Worm (Caenorhabditis elegans) whole organism, L4 larva: ENCODE data around the gene R08C7.8.

Source experiments
- D1046.2 ChIP-seq: fragments of 200-800 bp; sonication (Bioruptor generic); IDR thresholded peaks from 2 replicates; pipeline ENCODE4 v1.3.6; 2022; ENCODE audit warnings: missing genetic modification characterization, missing compliant biosample characterization
- F10B5.3 ChIP-seq: sonication (generic microtip); optimal IDR thresholded peaks from 2 replicates; lab custom pipeline; 2016; ENCODE audit warnings: mild to moderate bottlenecking, missing genetic modification characterization, missing compliant biosample characterization
- F44E2.7 ChIP-seq: fragments of 200-800 bp; sonication (Bioruptor generic); IDR thresholded peaks from 2 replicates; pipeline ENCODE4 v2.1.2; 2022; ENCODE audit warnings: missing genetic modification characterization, missing compliant biosample characterization
- R02D3.7 ChIP-seq: fragments of 150-350 bp; sonication (generic microtip); optimal IDR thresholded peaks from 3 replicates; lab custom pipeline; 2014; ENCODE audit warnings: missing biosample characterization, missing genetic modification characterization
- Y105C5A.15 ChIP-seq: fragments of 200-800 bp; sonication (Bioruptor generic); IDR thresholded peaks from 2 replicates; pipeline ENCODE4 v1.3.6; 2022; ENCODE audit warnings: missing genetic modification characterization, missing compliant biosample characterization
- Y75B8A.6 ChIP-seq: fragments of 200-800 bp; sonication (Bioruptor generic); IDR thresholded peaks from 2 replicates; pipeline ENCODE4 v1.3.6; 2022; ENCODE audit warnings: missing genetic modification reagents, missing genetic modification characterization, missing compliant biosample characterization
- ZK546.5 ChIP-seq, 2 experiments: sonication (generic microtip); optimal IDR thresholded peaks; 2 replicates each; lab custom pipeline; 2017; ENCODE audit warnings: missing biosample characterization in 2 of 2, missing genetic modification characterization in 2 of 2
- aha-1 ChIP-seq: fragments of 150-350 bp; peaks from one replicate; lab custom pipeline; 2014; ENCODE audit warnings: missing biosample characterization, missing genetic modification characterization
- aly-2 ChIP-seq: sonication (generic microtip); optimal IDR thresholded peaks from 2 replicates; lab custom pipeline; 2018; ENCODE audit warnings: missing biosample characterization, missing genetic modification characterization
- ama-1 ChIP-seq: fragments of 150-350 bp; optimal IDR thresholded peaks from 2 replicates; lab custom pipeline; 2014; ENCODE audit warnings: inconsistent platforms, mixed read lengths
- ceh-32 ChIP-seq: sonication (generic microtip); optimal IDR thresholded peaks from 2 replicates; lab custom pipeline; 2016; ENCODE audit warnings: mild to moderate bottlenecking, missing genetic modification characterization, missing compliant biosample characterization; ENCODE audit not compliant: poor library complexity
- ceh-62 ChIP-seq: sonication (generic microtip); optimal IDR thresholded peaks from 2 replicates; lab custom pipeline; 2017; ENCODE audit warnings: missing biosample characterization, missing genetic modification characterization
- ces-1 ChIP-seq: fragments of 150-350 bp; sonication (generic microtip); optimal IDR thresholded peaks from 4 replicates; lab custom pipeline; 2014; ENCODE audit warnings: missing biosample characterization, missing genetic modification reagents, missing genetic modification characterization
- cey-2 ChIP-seq: sonication (generic microtip); optimal IDR thresholded peaks from 3 replicates; lab custom pipeline; 2017; ENCODE audit warnings: missing genetic modification characterization, mild to moderate bottlenecking, missing compliant biosample characterization, antibody characterized with exemption, borderline replicate concordance; ENCODE audit not compliant: insufficient read depth
- daf-16 ChIP-seq, 3 experiments: sonication (generic microtip); optimal IDR thresholded peaks; 2 replicates each; lab custom pipeline; 2016 to 2017; ENCODE audit warnings: missing genetic modification characterization in 3 of 3, missing genetic modification reagents in 3 of 3, mild to moderate bottlenecking in 2 of 3, missing compliant biosample characterization in 2 of 3, missing biosample characterization in 1 of 3, moderate library complexity in 1 of 3
- daf-8 ChIP-seq: fragments of 200-800 bp; sonication (Bioruptor generic); IDR thresholded peaks from 2 replicates; pipeline ENCODE4 v1.3.6; 2022; ENCODE audit warnings: missing genetic modification characterization, missing compliant biosample characterization
- dmd-6 ChIP-seq: fragments of 200-800 bp; sonication (Bioruptor generic); IDR thresholded peaks from 2 replicates; pipeline ENCODE4 v1.3.6; 2022; ENCODE audit warnings: missing genetic modification reagents, missing genetic modification characterization, missing compliant biosample characterization
- dmd-8 ChIP-seq: fragments of 200-800 bp; sonication (Bioruptor generic); IDR thresholded peaks from 2 replicates; pipeline ENCODE4 v1.3.6; 2022; ENCODE audit warnings: missing genetic modification characterization, missing compliant biosample characterization
- dpl-1 ChIP-seq: fragments of 150-350 bp; optimal IDR thresholded peaks from 2 replicates; lab custom pipeline; 2014; ENCODE audit warnings: missing biosample characterization, missing genetic modification reagents, missing genetic modification characterization
- dve-1 ChIP-seq: sonication (generic microtip); optimal IDR thresholded peaks from 2 replicates; lab custom pipeline; 2017; ENCODE audit warnings: antibody characterized with exemption, mild to moderate bottlenecking, missing genetic modification characterization, missing compliant biosample characterization; ENCODE audit not compliant: insufficient read depth
- fos-1 ChIP-seq: fragments of 150-350 bp; optimal IDR thresholded peaks from 2 replicates; lab custom pipeline; 2014; ENCODE audit warnings: missing biosample characterization, missing genetic modification characterization
- hif-1 ChIP-seq, 2 experiments: sonication (generic microtip); optimal IDR thresholded peaks; 2 replicates each; lab custom pipeline; 2016 to 2017; ENCODE audit warnings: missing compliant biosample characterization in 2 of 2, missing genetic modification characterization in 2 of 2, missing genetic modification reagents in 2 of 2, missing genotype in 2 of 2, mild to moderate bottlenecking in 1 of 2
- hlh-11 ChIP-seq: fragments of 200-800 bp; sonication (Bioruptor generic); optimal IDR thresholded peaks from 2 replicates; lab custom pipeline; 2018; ENCODE audit warnings: mild to moderate bottlenecking, missing genetic modification characterization, missing compliant biosample characterization
- lin-1 ChIP-seq: fragments of 200-800 bp; sonication (Bioruptor generic); IDR thresholded peaks from 2 replicates; pipeline ENCODE4 v1.3.6; 2022; ENCODE audit warnings: missing genetic modification reagents, missing genetic modification characterization, missing compliant biosample characterization
- lin-13 ChIP-seq: fragments of 150-350 bp; optimal IDR thresholded peaks from 2 replicates; lab custom pipeline; 2014; ENCODE audit warnings: missing biosample characterization, missing genetic modification reagents, missing genetic modification characterization
- lin-15B ChIP-seq: fragments of 150-350 bp; sonication (generic microtip); optimal IDR thresholded peaks from 3 replicates; lab custom pipeline; 2014; ENCODE audit warnings: missing biosample characterization, missing genetic modification characterization
- lin-29 ChIP-seq: fragments of 200-800 bp; sonication (Bioruptor generic); IDR thresholded peaks from 2 replicates; pipeline ENCODE4 v1.3.6; 2022; ENCODE audit warnings: missing genetic modification reagents, missing genetic modification characterization, missing compliant biosample characterization
- mdl-1 ChIP-seq, 2 experiments: fragments of 150-350 bp in 1 of 2; sonication (generic microtip) in 1 of 2; optimal IDR thresholded peaks; 2 replicates each; lab custom pipeline; 2014 to 2017; ENCODE audit warnings: missing biosample characterization in 2 of 2, missing genetic modification characterization in 2 of 2
- mxl-2 ChIP-seq: fragments of 200-800 bp; sonication (Bioruptor generic); conservative IDR thresholded peaks from 2 replicates; pipeline ENCODE4 v1.3.6; 2022; ENCODE audit warnings: missing genetic modification reagents, missing genetic modification characterization, missing compliant biosample characterization
- mxl-3 ChIP-seq: fragments of 200-800 bp; sonication (Bioruptor generic); optimal IDR thresholded peaks from 2 replicates; lab custom pipeline; 2018; ENCODE audit warnings: mild to moderate bottlenecking, missing genetic modification characterization, missing compliant biosample characterization
- nhr-10 ChIP-seq: fragments of 150-350 bp; optimal IDR thresholded peaks from 2 replicates; lab custom pipeline; 2014; ENCODE audit warnings: missing biosample characterization, missing genetic modification characterization
- nhr-41 ChIP-seq: fragments of 200-800 bp; sonication (Bioruptor generic); IDR thresholded peaks from 2 replicates; pipeline ENCODE4 v1.3.6; 2022; ENCODE audit warnings: missing genetic modification reagents, missing genetic modification characterization, missing compliant biosample characterization
- nhr-42 ChIP-seq: fragments of 200-800 bp; sonication (Bioruptor generic); IDR thresholded peaks from 2 replicates; pipeline ENCODE4 v1.3.6; 2022; ENCODE audit warnings: missing genetic modification characterization, missing compliant biosample characterization
- php-3 ChIP-seq: fragments of 200-800 bp; sonication (Bioruptor generic); IDR thresholded peaks from 2 replicates; pipeline ENCODE4 v1.3.6; 2022; ENCODE audit warnings: missing genetic modification reagents, missing genetic modification characterization, missing compliant biosample characterization
- pqm-1 ChIP-seq: sonication (generic microtip); optimal IDR thresholded peaks from 2 replicates; lab custom pipeline; 2017; ENCODE audit warnings: missing biosample characterization, missing genetic modification characterization
- rbr-2 ChIP-seq: sonication (generic microtip); optimal IDR thresholded peaks from 2 replicates; lab custom pipeline; 2016; ENCODE audit warnings: missing genotype, missing genetic modification characterization, missing compliant biosample characterization
- set-16 ChIP-seq: fragments of 200-800 bp; sonication (Bioruptor generic); IDR thresholded peaks from 2 replicates; pipeline ENCODE4 v1.3.6; 2022; ENCODE audit warnings: missing genetic modification reagents, missing genetic modification characterization, missing compliant biosample characterization
- snpc-4 ChIP-seq: fragments of 150-350 bp; optimal IDR thresholded peaks from 2 replicates; lab custom pipeline; 2014; ENCODE audit warnings: missing biosample characterization, missing genetic modification characterization
- spr-1 ChIP-seq: sonication (generic microtip); optimal IDR thresholded peaks from 2 replicates; lab custom pipeline; 2016; ENCODE audit warnings: mild to moderate bottlenecking, missing genetic modification characterization, missing compliant biosample characterization
- spr-3 ChIP-seq: fragments of 200-800 bp; sonication (Bioruptor generic); optimal IDR thresholded peaks from 2 replicates; lab custom pipeline; 2018; ENCODE audit warnings: mild to moderate bottlenecking, missing genetic modification characterization, missing compliant biosample characterization
- unc-130 ChIP-seq: sonication (generic microtip); optimal IDR thresholded peaks from 2 replicates; lab custom pipeline; 2016; ENCODE audit warnings: missing genetic modification reagents, missing genetic modification characterization, missing compliant biosample characterization
- unc-62 ChIP-seq, 3 experiments: fragments of 150-350 bp in 1 of 3; sonication (generic microtip); optimal IDR thresholded peaks in 2 of 3; peaks in 1 of 3; 1 replicate in 1 of 3; 2 replicates in 2 of 3; lab custom pipeline; 2014 to 2017; ENCODE audit warnings: missing biosample characterization in 3 of 3, missing genetic modification characterization in 3 of 3, missing genetic modification reagents in 3 of 3, missing genotype in 1 of 3
- zag-1 ChIP-seq: fragments of 150-350 bp; optimal IDR thresholded peaks from 2 replicates; lab custom pipeline; 2014; ENCODE audit warnings: missing biosample characterization, missing genetic modification characterization
- zfp-3 ChIP-seq: fragments of 200-800 bp; sonication (Bioruptor generic); conservative IDR thresholded peaks from 2 replicates; pipeline ENCODE4 v1.3.6; 2022; ENCODE audit warnings: missing genetic modification reagents, missing genetic modification characterization, missing compliant biosample characterization

The R08C7.8 gene

ce11 chrIV:4411948-4412335 lies 22.4 kb downstream of the R08C7.8 start:
- TF ChIP-seq ZK546.5 (tag; optimal IDR thresholded peaks at IDR 0.05; lab: Kevin White, UChicago) (no peak), set-16 (GFP tag; lab: Robert Waterston, UW) (peak; percentile 67), hlh-11 (tag; lab: Kevin White, UChicago) (no peak)

DNA sequence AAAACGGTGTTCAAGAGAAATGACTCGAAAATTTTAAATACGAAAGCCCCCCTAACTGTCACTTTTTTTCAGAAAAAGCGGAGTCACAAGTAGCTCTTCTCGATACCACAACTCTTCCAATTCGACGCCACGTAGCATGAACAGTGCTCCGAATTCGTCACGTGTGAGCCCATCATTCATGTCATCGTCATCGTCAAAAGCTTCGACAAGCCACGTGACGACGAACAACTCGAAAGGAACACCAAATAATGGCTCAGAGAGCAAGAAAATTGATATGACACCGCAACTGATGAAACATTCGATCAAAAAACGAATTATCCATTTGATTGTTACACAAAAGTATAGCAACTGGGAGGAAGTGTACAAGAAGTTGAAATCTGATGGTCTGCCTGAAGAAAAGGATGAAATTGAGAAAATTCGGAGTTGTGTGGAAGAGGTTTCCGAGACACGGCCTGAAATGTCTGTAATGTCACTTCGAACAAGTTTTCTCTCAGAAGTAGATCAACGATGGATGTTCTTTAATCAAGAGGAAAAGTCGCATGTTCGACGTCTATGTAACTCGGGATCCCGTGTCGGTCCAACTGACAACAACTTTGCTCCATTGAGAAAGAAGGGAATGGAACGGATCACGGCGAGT lies 22.9 kb downstream of the R08C7.8 start:
- TF ChIP-seq set-16 (GFP tag; lab: Robert Waterston, UW) (no peak), F44E2.7 (GFP tag; lab: Robert Waterston, UW) (no peak), lin-13 (no peak), nhr-10 (no peak), mdl-1 (tag; optimal IDR thresholded peaks at IDR 0.05; lab: Kevin White, UChicago) (no peak), fos-1 (no peak), zfp-3 (GFP tag; lab: Robert Waterston, UW) (0 out of 2 replicates have a peak, but pooled peaks have one; percentile 15), aha-1 (tag; lab: Kevin White, UChicago) (peak; percentile 2), aly-2 (tag; lab: Kevin White, UChicago) (no peak), lin-15B (tag; lab: Kevin White, UChicago) (no peak), R02D3.7 (tag; lab: Kevin White, UChicago) (no peak), rbr-2 (tag; lab: Kevin White, UChicago) (no peak), snpc-4 (tag; lab: Kevin White, UChicago) (no peak), ceh-32 (tag; lab: Kevin White, UChicago) (no peak), hif-1 (tag; optimal IDR thresholded peaks at IDR 0.05; lab: Kevin White, UChicago) (peak in 1 of 2 experiments; percentile 5), Y75B8A.6 (GFP tag; lab: Robert Waterston, UW) (no peak), daf-16 (GFP tag; optimal IDR thresholded peaks at IDR 0.05; lab: Kevin White, UChicago) (no peak), daf-16 (tag; optimal IDR thresholded peaks at IDR 0.05; lab: Kevin White, UChicago) (no peak), F10B5.3 (tag; lab: Kevin White, UChicago) (no peak), daf-8 (GFP tag; lab: Robert Waterston, UW) (no peak), dpl-1 (GFP tag; lab: Kevin White, UChicago) (no peak), ces-1 (GFP tag; lab: Kevin White, UChicago) (no peak), php-3 (GFP tag; lab: Robert Waterston, UW) (no peak), mxl-2 (GFP tag; lab: Robert Waterston, UW) (no peak), spr-3 (no peak), dve-1 (tag; lab: Kevin White, UChicago) (no peak), unc-62 (GFP tag; optimal IDR thresholded peaks at IDR 0.05 in 1 of 2; lab: Kevin White, UChicago) (peak in 1 of 2 experiments; percentile 95), unc-62 (tag; optimal IDR thresholded peaks at IDR 0.05; lab: Kevin White, UChicago) (no peak), dmd-8 (no peak), ama-1 (peak; percentile 1)

DNA sequence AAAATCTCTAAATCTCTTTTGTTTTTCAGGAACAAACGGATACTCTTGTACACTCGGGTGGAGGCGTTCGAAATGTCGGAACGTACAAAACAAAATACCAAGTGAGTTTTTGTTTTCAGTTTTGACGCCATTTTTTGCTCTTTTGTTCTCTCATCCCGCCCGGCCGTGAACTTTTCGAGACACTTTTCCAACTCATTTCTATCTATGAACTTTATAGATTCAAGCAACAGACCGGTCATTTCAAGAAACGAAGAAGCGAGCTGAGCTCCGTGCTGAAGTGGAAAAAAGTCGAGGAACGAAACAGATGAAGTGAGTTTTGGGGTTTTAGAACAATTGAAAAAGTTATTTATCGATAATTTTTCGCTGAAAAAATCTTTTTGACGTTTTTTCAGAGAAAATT lies 23.8 kb downstream of the R08C7.8 start:
- TF ChIP-seq aha-1 (tag; lab: Kevin White, UChicago) (peak; percentile 49), lin-1 (no peak), pqm-1 (tag; lab: Kevin White, UChicago) (no peak), ama-1 (peak; percentile 53)

DNA sequence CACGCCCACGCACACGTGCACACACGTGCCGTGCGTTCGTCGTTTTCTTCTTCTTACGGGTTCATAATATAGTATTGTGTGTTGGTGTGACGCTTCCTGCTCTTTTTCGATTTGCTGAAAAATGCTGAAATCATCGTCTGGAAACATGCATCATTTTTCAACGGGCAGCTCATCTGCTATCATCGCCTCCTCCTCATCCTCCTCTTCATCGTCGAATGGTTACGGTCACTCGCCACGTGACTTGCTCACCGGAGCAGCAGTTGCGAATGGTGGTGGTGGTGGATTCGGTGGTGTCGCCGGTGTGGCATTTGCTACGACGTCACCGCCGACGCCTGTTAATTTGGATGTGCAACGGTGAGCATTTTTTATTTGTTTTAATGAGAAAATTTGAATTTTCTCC lies 25.6 kb downstream of the R08C7.8 start:
- TF ChIP-seq ceh-62 (no peak), lin-29 (no peak), hif-1 (tag; optimal IDR thresholded peaks at IDR 0.05; lab: Kevin White, UChicago) (peak in 1 of 2 experiments; percentile 9), rbr-2 (tag; lab: Kevin White, UChicago) (no peak), unc-62 (GFP tag; optimal IDR thresholded peaks at IDR 0.05 in 1 of 2; lab: Kevin White, UChicago) (peak in 1 of 2 experiments; percentile 19), unc-62 (tag; optimal IDR thresholded peaks at IDR 0.05; lab: Kevin White, UChicago) (no peak), spr-1 (tag; lab: Kevin White, UChicago) (no peak), cey-2 (tag; lab: Kevin White, UChicago) (no peak), zag-1 (no peak), R02D3.7 (tag; lab: Kevin White, UChicago) (no peak), nhr-42 (GFP tag; lab: Robert Waterston, UW) (no peak), mxl-3 (peak; percentile 22), nhr-41 (GFP tag; lab: Robert Waterston, UW) (no peak), D1046.2 (GFP tag; lab: Robert Waterston, UW) (no peak), dmd-6 (GFP tag; lab: Robert Waterston, UW) (0 out of 2 replicates have a peak, but pooled peaks have one; percentile 12), Y105C5A.15 (GFP tag; lab: Robert Waterston, UW) (0 out of 2 replicates have a peak, but pooled peaks have one; percentile 33), unc-130 (GFP tag; lab: Kevin White, UChicago) (no peak), aly-2 (tag; lab: Kevin White, UChicago) (no peak)
